Worm (Caenorhabditis elegans): ENCODE results near the gene gpb-1.

DNA sequence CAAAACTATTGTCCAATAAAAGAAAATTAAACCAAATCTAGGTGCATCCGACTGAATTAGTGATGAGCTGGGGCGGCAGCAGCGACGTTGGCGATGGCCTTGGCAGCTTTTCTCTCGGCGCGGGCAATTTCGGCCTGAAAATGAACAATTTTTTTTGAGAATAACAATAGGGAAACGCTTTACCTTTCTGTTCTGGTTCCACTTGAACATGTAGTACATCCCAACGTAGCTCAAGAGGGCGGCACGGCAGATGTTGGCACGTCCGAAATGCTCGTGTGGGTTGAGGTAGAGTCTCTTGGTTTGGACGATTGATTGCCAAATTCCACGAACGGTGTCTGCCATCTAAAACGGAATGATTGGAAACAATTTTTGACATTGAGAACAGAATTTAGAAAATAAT, 25.8 kb upstream of the gpb-1 start, which contains the start of gene F44E5.1:
- no peak for TF ChIP-seq ztf-11 (tag; optimal IDR thresholded peaks at IDR 0.05)
- no peak for TF ChIP-seq fos-1 (tag; optimal IDR thresholded peaks at IDR 0.05)
- TF ChIP-seq nhr-12 (tag; optimal IDR thresholded peaks at IDR 0.05): no peak
- no peak for TF ChIP-seq mdl-1 (tag; optimal IDR thresholded peaks at IDR 0.05)
- no peak for TF ChIP-seq lin-39 (tag; optimal IDR thresholded peaks at IDR 0.05)

Measured in whole organism, L2 larva.